Fruit fly (Drosophila melanogaster) whole organism, embryonic: ENCODE results near the gene Dpy-30L1.

ENCODE experiments used
- Awh ChIP-seq: fragments of 200-800 bp; sonication (Bioruptor generic); IDR thresholded peaks from 2 replicates; pipeline ENCODE4, ENCODE4 v1.3.6; 2022; ENCODE audit warnings: missing biosample characterization, missing genetic modification characterization
- CG10274 ChIP-seq: fragments of 200-800 bp; sonication (Bioruptor generic); optimal IDR thresholded peaks from 3 replicates; lab custom pipeline; 2017; ENCODE audit warnings: missing biosample characterization, mild to moderate bottlenecking, missing genetic modification characterization
- CG10959 ChIP-seq: fragments of 200-800 bp; sonication (Bioruptor generic); IDR thresholded peaks from 2 replicates; pipeline ENCODE4 v1.3.6; 2022; ENCODE audit warnings: missing biosample characterization, missing genetic modification characterization
- CG12219 ChIP-seq: fragments of 200-800 bp; sonication (Bioruptor generic); optimal IDR thresholded peaks from 3 replicates; lab custom pipeline; 2018; ENCODE audit warnings: missing biosample characterization, mild to moderate bottlenecking, missing genetic modification characterization
- CG12236 ChIP-seq: fragments of 200-800 bp; sonication (Bioruptor generic); optimal IDR thresholded peaks from 2 replicates; lab custom pipeline; 2016; ENCODE audit warnings: missing biosample characterization, missing genetic modification characterization
- CG12391 ChIP-seq: fragments of 200-800 bp; sonication (Bioruptor generic); optimal IDR thresholded peaks from 3 replicates; lab custom pipeline; 2018; ENCODE audit warnings: missing biosample characterization, mild to moderate bottlenecking, missing genetic modification characterization, moderate library complexity
- CG12744 ChIP-seq: fragments of 200-800 bp; sonication (Bioruptor generic); optimal IDR thresholded peaks from 2 replicates; lab custom pipeline; 2016; ENCODE audit warnings: missing biosample characterization, missing genetic modification characterization
- CG13296 ChIP-seq: fragments of 200-800 bp; sonication (Bioruptor generic); optimal IDR thresholded peaks from 3 replicates; lab custom pipeline; 2018; ENCODE audit warnings: missing biosample characterization, mild to moderate bottlenecking, missing genetic modification characterization
- CG14441 ChIP-seq: fragments of 200-800 bp; sonication (Bioruptor generic); IDR thresholded peaks from 2 replicates; pipeline ENCODE4 v1.3.6; 2022; ENCODE audit warnings: missing biosample characterization, missing genetic modification characterization
- CG14860 ChIP-seq: fragments of 200-800 bp; sonication (Bioruptor generic); IDR thresholded peaks from 3 replicates; pipeline ENCODE4 v1.3.6; 2022; ENCODE audit warnings: missing biosample characterization, missing genetic modification characterization; ENCODE audit not compliant: partially characterized antibody
- CG1529 ChIP-seq: fragments of 200-800 bp; sonication (Bioruptor generic); optimal IDR thresholded peaks from 3 replicates; lab custom pipeline; 2018; ENCODE audit warnings: missing biosample characterization, missing genetic modification characterization
- CG15514 ChIP-seq: fragments of 200-800 bp; sonication (Bioruptor generic); optimal IDR thresholded peaks from 3 replicates; lab custom pipeline; 2017; ENCODE audit warnings: missing biosample characterization, missing genetic modification characterization, mild to moderate bottlenecking, moderate library complexity, missing genetic modification reagents
- CG17385 ChIP-seq: fragments of 200-800 bp; sonication (Bioruptor generic); optimal IDR thresholded peaks from 3 replicates; lab custom pipeline; 2018; ENCODE audit warnings: missing biosample characterization, mild to moderate bottlenecking, missing genetic modification characterization
- CG17829 ChIP-seq: fragments of 200-800 bp; optimal IDR thresholded peaks from 2 replicates; lab custom pipeline; 2019; ENCODE audit warnings: missing biosample characterization, mild to moderate bottlenecking, missing genetic modification characterization, moderate library complexity
- CG18599 ChIP-seq: fragments of 200-800 bp; sonication (Bioruptor generic); optimal IDR thresholded peaks from 3 replicates; lab custom pipeline; 2017; ENCODE audit warnings: missing biosample characterization, missing genetic modification characterization, mild to moderate bottlenecking, moderate library complexity, missing genetic modification reagents
- CG3838 ChIP-seq: fragments of 200-800 bp; sonication (Bioruptor generic); optimal IDR thresholded peaks from 3 replicates; lab custom pipeline; 2016; ENCODE audit warnings: missing biosample characterization, missing genetic modification characterization
- CG4360 ChIP-seq: fragments of 200-800 bp; sonication (Bioruptor generic); IDR thresholded peaks from 2 replicates; pipeline ENCODE4 v1.3.6; 2022; ENCODE audit warnings: missing biosample characterization, missing genetic modification characterization
- CG43689 ChIP-seq: fragments of 200-800 bp; sonication (Bioruptor generic); IDR thresholded peaks from 2 replicates; pipeline ENCODE4 v1.3.6; 2022; ENCODE audit warnings: missing biosample characterization, missing genetic modification characterization
- CG6654 ChIP-seq: fragments of 200-800 bp; sonication (Bioruptor generic); optimal IDR thresholded peaks from 2 replicates; lab custom pipeline; 2017; ENCODE audit warnings: missing biosample characterization, mild to moderate bottlenecking, missing genetic modification characterization
- CG6683 ChIP-seq: fragments of 200-800 bp; sonication (Bioruptor generic); optimal IDR thresholded peaks from 2 replicates; lab custom pipeline; 2017; ENCODE audit warnings: missing biosample characterization, mild to moderate bottlenecking, missing genetic modification characterization, missing genetic modification reagents
- CG6791 ChIP-seq: fragments of 200-800 bp; sonication (Bioruptor generic); IDR thresholded peaks from 3 replicates; pipeline ENCODE4 v1.3.6; 2022; ENCODE audit warnings: missing biosample characterization, missing genetic modification characterization; ENCODE audit not compliant: partially characterized antibody
- CG8359 ChIP-seq: fragments of 200-800 bp; sonication (Bioruptor generic); optimal IDR thresholded peaks from 2 replicates; lab custom pipeline; 2017; ENCODE audit warnings: missing biosample characterization, mild to moderate bottlenecking, missing genetic modification characterization, borderline replicate concordance
- CG9727 ChIP-seq: fragments of 200-800 bp; sonication (Bioruptor generic); optimal IDR thresholded peaks from 3 replicates; lab custom pipeline; 2017; ENCODE audit warnings: missing biosample characterization, mild to moderate bottlenecking, missing genetic modification characterization
- E2f2 ChIP-seq: fragments of 200-800 bp; sonication (Bioruptor generic); IDR thresholded peaks from 2 replicates; pipeline ENCODE4 v1.3.6; 2022; ENCODE audit warnings: missing biosample characterization, missing genetic modification characterization
- Fer2 ChIP-seq: fragments of 200-800 bp; sonication (Bioruptor generic); optimal IDR thresholded peaks from 2 replicates; lab custom pipeline; 2018; ENCODE audit warnings: missing biosample characterization, mild to moderate bottlenecking, missing genetic modification characterization, moderate library complexity
- Hmx ChIP-seq: fragments of 200-800 bp; sonication (Bioruptor generic); optimal IDR thresholded peaks from 2 replicates; lab custom pipeline; 2016; ENCODE audit warnings: missing biosample characterization, missing genetic modification characterization
- Hr51 ChIP-seq, 2 experiments: fragments of 200-800 bp; sonication (Bioruptor generic); optimal IDR thresholded peaks; 2 replicates in 1 of 2; 3 replicates in 1 of 2; lab custom pipeline; 2016 to 2018; ENCODE audit warnings: missing biosample characterization in 2 of 2, missing genetic modification characterization in 2 of 2, mild to moderate bottlenecking in 1 of 2, moderate library complexity in 1 of 2
- Hr78 ChIP-seq, 2 experiments: fragments of 200-800 bp in 1 of 2; fragments of >200 bp in 1 of 2; sonication (Bioruptor generic) in 1 of 2; optimal IDR thresholded peaks; 2 replicates each; lab custom pipeline; 2017 to 2019; ENCODE audit warnings: missing biosample characterization in 2 of 2, missing genetic modification characterization in 2 of 2, mild to moderate bottlenecking in 1 of 2, moderate library complexity in 1 of 2
- Lpt ChIP-seq: fragments of >200 bp; optimal IDR thresholded peaks from 2 replicates; lab custom pipeline; 2018; ENCODE audit warnings: missing biosample characterization, missing genetic modification characterization
- Rx ChIP-seq: fragments of 200-800 bp; sonication (Bioruptor generic); IDR thresholded peaks from 2 replicates; pipeline ENCODE4 v1.3.6; 2022; ENCODE audit warnings: missing biosample characterization, missing genetic modification characterization
- Side ChIP-seq: fragments of 200-800 bp; sonication (Bioruptor generic); optimal IDR thresholded peaks from 2 replicates; lab custom pipeline; 2016; ENCODE audit warnings: missing biosample characterization, missing genetic modification characterization
- Sry-β ChIP-seq: fragments of 200-800 bp; sonication (Bioruptor generic); optimal IDR thresholded peaks from 2 replicates; lab custom pipeline; 2018; ENCODE audit warnings: missing biosample characterization, mild to moderate bottlenecking, missing genetic modification characterization, moderate library complexity
- Xrp1 ChIP-seq: fragments of 200-800 bp; sonication (Bioruptor generic); IDR thresholded peaks from 2 replicates; pipeline ENCODE4 v1.3.6; 2022; ENCODE audit warnings: missing biosample characterization, missing genetic modification characterization
- ab ChIP-seq: fragments of 200-800 bp; sonication (Bioruptor generic); optimal IDR thresholded peaks from 2 replicates; lab custom pipeline; 2016; ENCODE audit warnings: missing biosample characterization, missing genetic modification characterization
- amos ChIP-seq: fragments of 200-800 bp; sonication (Bioruptor generic); IDR thresholded peaks from 2 replicates; pipeline ENCODE4 v1.3.6; 2022; ENCODE audit warnings: missing biosample characterization, missing genetic modification characterization; ENCODE audit not compliant: partially characterized antibody
- bab2 ChIP-seq: fragments of 200-800 bp; sonication (Bioruptor generic); optimal IDR thresholded peaks from 2 replicates; lab custom pipeline; 2016; ENCODE audit warnings: missing biosample characterization, missing genetic modification characterization
- bsh ChIP-seq, 2 experiments: fragments of 200-800 bp; sonication (Bioruptor generic); optimal IDR thresholded peaks; 2 replicates each; lab custom pipeline; 2017 to 2018; ENCODE audit warnings: mild to moderate bottlenecking in 2 of 2, missing biosample characterization in 2 of 2, missing genetic modification characterization in 2 of 2, moderate library complexity in 1 of 2
- cwo ChIP-seq: fragments of 200-800 bp; sonication (Bioruptor generic); optimal IDR thresholded peaks from 3 replicates; lab custom pipeline; 2017; ENCODE audit warnings: missing biosample characterization, missing genetic modification characterization, mild to moderate bottlenecking, moderate library complexity, missing genetic modification reagents
- dysf ChIP-seq: fragments of 200-800 bp; sonication (Bioruptor generic); IDR thresholded peaks from 3 replicates; pipeline ENCODE4 v1.3.6; 2022; ENCODE audit warnings: missing biosample characterization, missing genetic modification characterization
- ems ChIP-seq: fragments of 200-800 bp; sonication (Bioruptor generic); optimal IDR thresholded peaks from 3 replicates; lab custom pipeline; 2016; ENCODE audit warnings: missing biosample characterization, missing genetic modification characterization
- eve ChIP-seq, 2 experiments: fragments of >200 bp; optimal IDR thresholded peaks; 2 replicates each; lab custom pipeline; 2017; ENCODE audit warnings: missing biosample characterization in 2 of 2, missing genetic modification characterization in 2 of 2
- klu ChIP-seq: fragments of 200-800 bp; sonication (Bioruptor generic); IDR thresholded peaks from 2 replicates; pipeline ENCODE4 v1.3.6; 2022; ENCODE audit warnings: missing biosample characterization, missing genetic modification characterization
- lbe ChIP-seq: fragments of 200-800 bp; sonication (Bioruptor generic); optimal IDR thresholded peaks from 2 replicates; lab custom pipeline; 2016; ENCODE audit warnings: missing biosample characterization, mild to moderate bottlenecking, missing genetic modification characterization
- peb ChIP-seq: fragments of 200-800 bp; sonication (Bioruptor generic); IDR thresholded peaks from 2 replicates; pipeline ENCODE4 v1.3.6; 2022; ENCODE audit warnings: missing biosample characterization, missing genetic modification characterization
- pita ChIP-seq: fragments of 200-800 bp; sonication (Bioruptor generic); optimal IDR thresholded peaks from 2 replicates; lab custom pipeline; 2017; ENCODE audit warnings: missing biosample characterization, mild to moderate bottlenecking, missing genetic modification characterization
- pros ChIP-seq: fragments of 200-800 bp; sonication (Bioruptor generic); optimal IDR thresholded peaks from 3 replicates; lab custom pipeline; 2019; ENCODE audit warnings: missing biosample characterization, mild to moderate bottlenecking, missing genetic modification characterization, moderate library complexity
- wor ChIP-seq: fragments of 200-800 bp; sonication (Bioruptor generic); IDR thresholded peaks from 2 replicates; pipeline ENCODE4 v1.3.6; 2022; ENCODE audit warnings: missing biosample characterization, missing genetic modification characterization
- yki ChIP-seq: fragments of >200 bp; optimal IDR thresholded peaks from 3 replicates; lab custom pipeline; 2018
- z ChIP-seq: fragments of 200-800 bp; sonication (Bioruptor generic); IDR thresholded peaks from 3 replicates; pipeline ENCODE4 v1.3.6; 2022; ENCODE audit warnings: missing biosample characterization, missing genetic modification characterization
- zf30C ChIP-seq: fragments of 200-800 bp; sonication (Bioruptor generic); optimal IDR thresholded peaks from 3 replicates; lab custom pipeline; 2018; ENCODE audit warnings: missing biosample characterization, mild to moderate bottlenecking, missing genetic modification characterization
- zfh1 ChIP-seq: fragments of 200-800 bp; sonication (Bioruptor generic); IDR thresholded peaks from 3 replicates; pipeline ENCODE4 v1.3.6; 2022; ENCODE audit warnings: missing biosample characterization, missing genetic modification characterization

Gene Dpy-30L1

DNA sequence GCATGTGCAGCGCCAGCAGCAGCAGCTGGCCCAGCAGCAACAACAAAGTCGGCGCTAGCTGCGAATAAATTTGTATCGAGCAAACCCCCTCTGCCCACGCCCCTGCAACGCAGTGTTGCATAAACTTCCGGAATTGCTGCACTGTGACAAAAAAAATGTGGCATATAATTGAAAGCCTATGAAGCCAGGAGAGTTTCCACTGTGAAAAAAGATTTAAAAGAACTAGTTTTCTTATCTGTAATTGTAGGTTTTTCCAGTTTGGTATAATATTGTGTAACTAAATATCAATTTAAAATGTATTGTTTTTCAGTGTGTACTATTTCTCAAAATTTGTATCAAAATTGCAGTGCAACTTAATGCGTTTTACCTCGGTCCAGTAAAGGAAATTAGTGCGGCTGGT is 15.8 kb downstream of the Dpy-30L1 start (continued):
- TF ChIP-seq CG12236 (GFP tag; lab: Kevin White, UChicago) (no peak), pita (no peak), cwo (GFP tag; lab: Kevin White, UChicago) (no peak), CG6683 (GFP tag; lab: Kevin White, UChicago) (no peak), dysf (GFP tag; lab: Robert Waterston, UW) (no peak), Awh (GFP tag; lab: Robert Waterston, UW) (no peak), CG8359 (GFP tag; lab: Kevin White, UChicago) (no peak), CG4360 (GFP tag; lab: Robert Waterston, UW) (0 out of 2 replicates have a peak, but pooled peaks have one; percentile 18), CG6791 (GFP tag; lab: Robert Waterston, UW) (no peak), Side (GFP tag; lab: Kevin White, UChicago) (no peak), bsh (GFP tag; optimal IDR thresholded peaks at IDR 0.05; lab: Kevin White, UChicago) (peak in 1 of 2 experiments; percentile 17), CG1529 (GFP tag; lab: Kevin White, UChicago) (no peak), zf30C (GFP tag; lab: Kevin White, UChicago) (no peak), ems (GFP tag; lab: Kevin White, UChicago) (no peak), CG17385 (no peak), Sry-β (GFP tag; lab: Kevin White, UChicago) (no peak), Rx (no peak), CG6654 (no peak), CG13296 (GFP tag; lab: Kevin White, UChicago) (no peak), CG10959 (no peak), CG12391 (tag; lab: Kevin White, UChicago) (peak; percentile 7), CG12744 (GFP tag; lab: Kevin White, UChicago) (no peak), CG43689 (GFP tag; lab: Robert Waterston, UW) (no peak), CG10274 (GFP tag; lab: Kevin White, UChicago) (no peak), CG3838 (GFP tag; lab: Kevin White, UChicago) (no peak), pros (GFP tag; lab: Kevin White, UChicago) (no peak), Hr51 (GFP tag; optimal IDR thresholded peaks at IDR 0.05; lab: Kevin White, UChicago) (no peak), ab (GFP tag; lab: Kevin White, UChicago) (no peak), yki (lab: Kevin White, UChicago) (no peak), klu (GFP tag; lab: Robert Waterston, UW) (no peak), zfh1 (no peak), CG15514 (GFP tag; lab: Kevin White, UChicago) (no peak), CG14860 (GFP tag; lab: Robert Waterston, UW) (no peak), Hr78 (GFP tag; optimal IDR thresholded peaks at IDR 0.05; lab: Kevin White, UChicago) (no peak), CG12219 (GFP tag; lab: Kevin White, UChicago) (no peak), CG9727 (GFP tag; lab: Kevin White, UChicago) (no peak), Fer2 (tag; lab: Kevin White, UChicago) (no peak), Hmx (no peak), CG17829 (tag; lab: Kevin White, UChicago) (no peak), Lpt (GFP tag; lab: Kevin White, UChicago) (no peak), z (GFP tag; lab: Robert Waterston, UW) (no peak), Xrp1 (GFP tag; lab: Robert Waterston, UW) (peak; percentile 49; the same call in 1 of the 2 replicates), amos (GFP tag; lab: Robert Waterston, UW) (no peak), peb (GFP tag; lab: Robert Waterston, UW) (no peak), bab2 (GFP tag; lab: Kevin White, UChicago) (no peak), CG18599 (GFP tag; lab: Kevin White, UChicago) (no peak), lbe (GFP tag; lab: Kevin White, UChicago) (no peak), eve (GFP tag; optimal IDR thresholded peaks at IDR 0.05; lab: Kevin White, UChicago) (no peak), E2f2 (GFP tag; lab: Robert Waterston, UW) (no peak), CG14441 (GFP tag; lab: Robert Waterston, UW) (no peak), wor (GFP tag; lab: Robert Waterston, UW) (no peak)
